Fruit fly (Drosophila melanogaster) whole organism, embryonic: ENCODE results near the gene CG9316.
A peak's percentile ranks its signal among the peaks of the same experiment; 100 is the strongest.

Source experiments
- Blimp-1 ChIP-seq: fragments of 200-800 bp; sonication (Bioruptor generic); optimal IDR thresholded peaks from 3 replicates; lab custom pipeline; 2018; ENCODE audit warnings: missing biosample characterization, missing genetic modification characterization, mild to moderate bottlenecking, moderate library complexity, missing genetic modification reagents
- CG10267 ChIP-seq: fragments of 200-800 bp; sonication (Bioruptor generic); optimal IDR thresholded peaks from 2 replicates; lab custom pipeline; 2018; ENCODE audit warnings: missing biosample characterization, mild to moderate bottlenecking, missing genetic modification characterization, moderate library complexity
- CG10959 ChIP-seq: fragments of 200-800 bp; sonication (Bioruptor generic); IDR thresholded peaks from 2 replicates; pipeline ENCODE4 v1.3.6; 2022; ENCODE audit warnings: missing biosample characterization, missing genetic modification characterization
- CG11085 ChIP-seq: fragments of 200-800 bp; sonication (Bioruptor generic); IDR thresholded peaks from 2 replicates; pipeline ENCODE4 v1.3.6; 2022; ENCODE audit warnings: missing biosample characterization, missing genetic modification characterization
- CG11398 ChIP-seq: fragments of 200-800 bp; sonication (Bioruptor generic); optimal IDR thresholded peaks from 2 replicates; lab custom pipeline; 2016; ENCODE audit warnings: missing biosample characterization, missing genetic modification characterization
- CG17568 ChIP-seq: fragments of 200-800 bp; sonication (Bioruptor generic); optimal IDR thresholded peaks from 2 replicates; lab custom pipeline; 2018; ENCODE audit warnings: missing biosample characterization, mild to moderate bottlenecking, missing genetic modification characterization, moderate library complexity
- CG1832 ChIP-seq: fragments of 200-800 bp; sonication (Bioruptor generic); optimal IDR thresholded peaks from 2 replicates; lab custom pipeline; 2017; ENCODE audit warnings: missing biosample characterization, mild to moderate bottlenecking, missing genetic modification characterization, inconsistent platforms
- CG34422 ChIP-seq: fragments of 200-800 bp; sonication (Bioruptor generic); IDR thresholded peaks from 3 replicates; pipeline ENCODE4 v1.3.6; 2022; ENCODE audit warnings: missing biosample characterization, missing genetic modification characterization
- CG3838 ChIP-seq: fragments of 200-800 bp; sonication (Bioruptor generic); optimal IDR thresholded peaks from 3 replicates; lab custom pipeline; 2016; ENCODE audit warnings: missing biosample characterization, missing genetic modification characterization
- Dll ChIP-seq: fragments of 200-800 bp; sonication (Bioruptor generic); IDR thresholded peaks from 4 replicates; pipeline ENCODE4 v1.3.6; 2022; ENCODE audit warnings: missing biosample characterization, missing genetic modification characterization; ENCODE audit not compliant: partially characterized antibody
- GATAe ChIP-seq: fragments of 200-800 bp; sonication (Bioruptor generic); conservative IDR thresholded peaks from 2 replicates; pipeline ENCODE4 v1.3.6; 2022; ENCODE audit warnings: missing biosample characterization, missing genetic modification characterization
- Hand ChIP-seq: fragments of 200-800 bp; sonication (Bioruptor generic); optimal IDR thresholded peaks from 2 replicates; lab custom pipeline; 2017; ENCODE audit warnings: mild to moderate bottlenecking, missing biosample characterization, missing genetic modification reagents, missing genetic modification characterization
- Hr78 ChIP-seq, 2 experiments: fragments of 200-800 bp in 1 of 2; fragments of >200 bp in 1 of 2; sonication (Bioruptor generic) in 1 of 2; optimal IDR thresholded peaks; 2 replicates each; lab custom pipeline; 2017 to 2019; ENCODE audit warnings: missing biosample characterization in 2 of 2, missing genetic modification characterization in 2 of 2, mild to moderate bottlenecking in 1 of 2, moderate library complexity in 1 of 2
- Lpt ChIP-seq: fragments of >200 bp; optimal IDR thresholded peaks from 2 replicates; lab custom pipeline; 2018; ENCODE audit warnings: missing biosample characterization, missing genetic modification characterization
- Sry-δ ChIP-seq: fragments of 200-800 bp; sonication (Bioruptor generic); optimal IDR thresholded peaks from 2 replicates; lab custom pipeline; 2016; ENCODE audit warnings: missing biosample characterization, missing genetic modification characterization
- Stat92E ChIP-seq, 3 experiments: fragments of >200 bp in 2 of 3; fragments of 200-800 bp in 1 of 3; sonication (Bioruptor generic) in 1 of 3; optimal IDR thresholded peaks; 2 replicates each; lab custom pipeline; 2017 to 2019; ENCODE audit warnings: missing biosample characterization in 3 of 3, missing genetic modification characterization in 3 of 3, mild to moderate bottlenecking in 1 of 3, moderate library complexity in 1 of 3
- ap ChIP-seq: fragments of 200-800 bp; sonication (Bioruptor generic); IDR thresholded peaks from 2 replicates; pipeline ENCODE4 v1.3.6; 2022; ENCODE audit warnings: missing biosample characterization, missing genetic modification characterization
- ara ChIP-seq: fragments of 200-800 bp; sonication (Bioruptor generic); IDR thresholded peaks from 2 replicates; pipeline ENCODE4 v1.3.6; 2022; ENCODE audit warnings: missing biosample characterization, missing genetic modification characterization
- bbx ChIP-seq: fragments of 200-800 bp; sonication (Bioruptor generic); IDR thresholded peaks from 2 replicates; pipeline ENCODE4 v1.3.6; 2022; ENCODE audit warnings: missing biosample characterization, missing genetic modification characterization; ENCODE audit not compliant: partially characterized antibody
- crol ChIP-seq: fragments of 200-800 bp; sonication (Bioruptor generic); IDR thresholded peaks from 2 replicates; pipeline ENCODE4 v1.3.6; 2022; ENCODE audit warnings: missing biosample characterization, missing genetic modification characterization
- dati ChIP-seq: fragments of 200-800 bp; sonication (Bioruptor generic); IDR thresholded peaks from 2 replicates; pipeline ENCODE4 v1.3.6; 2022; ENCODE audit warnings: missing biosample characterization, missing genetic modification characterization
- exex ChIP-seq: fragments of 200-800 bp; sonication (Bioruptor generic); optimal IDR thresholded peaks from 4 replicates; lab custom pipeline; 2018; ENCODE audit warnings: missing biosample characterization, mild to moderate bottlenecking, missing genetic modification characterization, moderate library complexity
- grn ChIP-seq: fragments of 200-800 bp; sonication (Bioruptor generic); optimal IDR thresholded peaks from 3 replicates; lab custom pipeline; 2017; ENCODE audit warnings: missing biosample characterization, missing genetic modification characterization
- gro ChIP-seq: fragments of 200-800 bp; sonication (Bioruptor generic); optimal IDR thresholded peaks from 2 replicates; lab custom pipeline; 2016; ENCODE audit warnings: missing biosample characterization, missing genetic modification characterization
- gsb ChIP-seq: fragments of 200-800 bp; sonication (Bioruptor generic); IDR thresholded peaks from 2 replicates; pipeline ENCODE4 v1.3.6; 2022; ENCODE audit warnings: missing biosample characterization, missing genetic modification characterization
- kay ChIP-seq: fragments of 200-800 bp; sonication (Bioruptor generic); optimal IDR thresholded peaks from 2 replicates; lab custom pipeline; 2016; ENCODE audit warnings: missing biosample characterization, missing genetic modification characterization
- luna ChIP-seq: fragments of 200-800 bp; sonication (Bioruptor generic); optimal IDR thresholded peaks from 2 replicates; lab custom pipeline; 2016; ENCODE audit warnings: missing biosample characterization, missing genetic modification characterization
- odd ChIP-seq: fragments of 200-800 bp; sonication (Bioruptor generic); optimal IDR thresholded peaks from 2 replicates; lab custom pipeline; 2017; ENCODE audit warnings: missing biosample characterization, mild to moderate bottlenecking, missing genetic modification characterization
- pan ChIP-seq, 4 experiments: fragments of >200 bp in 3 of 4; fragments of 200-800 bp in 1 of 4; sonication (Bioruptor generic) in 1 of 4; optimal IDR thresholded peaks in 3 of 4; IDR thresholded peaks in 1 of 4; 2 replicates each; pipeline versions ENCODE4 v1.3.6 to Lab custom; 2017 to 2022; ENCODE audit warnings: missing biosample characterization in 2 of 4, missing genetic modification characterization in 2 of 4, mixed read lengths in 1 of 4
- seq ChIP-seq: fragments of 200-800 bp; sonication (Bioruptor generic); IDR thresholded peaks from 2 replicates; pipeline ENCODE4 v1.3.6; 2022; ENCODE audit warnings: missing biosample characterization, missing genetic modification characterization
- slbo ChIP-seq: fragments of 200-800 bp; sonication (Bioruptor generic); IDR thresholded peaks from 2 replicates; pipeline ENCODE4 v1.3.6; 2022; ENCODE audit warnings: missing biosample characterization, missing genetic modification characterization
- sug ChIP-seq: fragments of 200-800 bp; optimal IDR thresholded peaks from 2 replicates; lab custom pipeline; 2019; ENCODE audit warnings: missing biosample characterization, mild to moderate bottlenecking, missing genetic modification characterization, moderate library complexity
- trem ChIP-seq: fragments of 200-800 bp; optimal IDR thresholded peaks from 3 replicates; lab custom pipeline; 2019; ENCODE audit warnings: missing biosample characterization, mild to moderate bottlenecking, missing genetic modification characterization, moderate library complexity
- twi ChIP-seq: fragments of 200-800 bp; optimal IDR thresholded peaks from 2 replicates; lab custom pipeline; 2019; ENCODE audit warnings: missing biosample characterization, mild to moderate bottlenecking, missing genetic modification characterization, moderate library complexity
- wek ChIP-seq: fragments of 200-800 bp; sonication (Bioruptor generic); optimal IDR thresholded peaks from 3 replicates; lab custom pipeline; 2018; ENCODE audit warnings: missing biosample characterization, mild to moderate bottlenecking, missing genetic modification characterization, moderate library complexity
- zfh2 ChIP-seq: fragments of 200-800 bp; sonication (Bioruptor generic); optimal IDR thresholded peaks from 2 replicates; lab custom pipeline; 2016; ENCODE audit warnings: missing biosample characterization, missing genetic modification characterization

CG9316 gene

dm6 chr2L:20726451-20726850 is at the start of gene CG9316:
TSS of gene CG9316 (minus strand) at chr2L:20726551.
- TF ChIP-seq ara (GFP tag; lab: Robert Waterston, UW), result no peak
- no peak for TF ChIP-seq Sry-δ (GFP tag; lab: Kevin White, UChicago)
- TF ChIP-seq Lpt (GFP tag; lab: Kevin White, UChicago), result no peak
- no peak for TF ChIP-seq Stat92E (GFP tag; optimal IDR thresholded peaks at IDR 0.05; lab: Kevin White, UChicago)
- TF ChIP-seq Hand, result no peak
- no peak for TF ChIP-seq wek (GFP tag; lab: Kevin White, UChicago)
- no peak for TF ChIP-seq CG17568 (GFP tag; lab: Kevin White, UChicago)
- no peak for TF ChIP-seq CG10267 (tag; lab: Kevin White, UChicago)
- TF ChIP-seq luna (GFP tag; lab: Kevin White, UChicago), result no peak
- no peak for TF ChIP-seq CG3838
- no peak for TF ChIP-seq trem
- no peak for TF ChIP-seq kay (GFP tag; lab: Kevin White, UChicago)
- no peak for TF ChIP-seq Blimp-1 (GFP tag; lab: Kevin White, UChicago)
- TF ChIP-seq CG1832 (GFP tag; lab: Kevin White, UChicago), result no peak
- no peak for TF ChIP-seq seq (GFP tag; lab: Robert Waterston, UW)
- TF ChIP-seq slbo (GFP tag; lab: Robert Waterston, UW), result no peak
- no peak for TF ChIP-seq dati (GFP tag; lab: Robert Waterston, UW)
- no peak for TF ChIP-seq gro
- TF ChIP-seq, all 482 proteins: peak for 0

- TF ChIP-seq sug, result peak; percentile 56
- 0 out of 2 replicates have a peak, but pooled peaks have one; percentile 27 for TF ChIP-seq CG11085 (GFP tag; lab: Robert Waterston, UW)
- peak; percentile 41; the same call in 1 of the 2 replicates for TF ChIP-seq crol (GFP tag; lab: Robert Waterston, UW)
- TF ChIP-seq ap (GFP tag; lab: Robert Waterston, UW), result no peak
- no peak for TF ChIP-seq CG11398
- no peak for TF ChIP-seq zfh2 (GFP tag; lab: Kevin White, UChicago)
- TF ChIP-seq bbx (GFP tag; lab: Robert Waterston, UW), result no peak
- TF ChIP-seq exex (tag; lab: Kevin White, UChicago), result peak; percentile 55
- no peak for TF ChIP-seq odd (GFP tag; lab: Kevin White, UChicago)
- TF ChIP-seq gsb (GFP tag; lab: Robert Waterston, UW), result no peak
- TF ChIP-seq CG34422 (GFP tag; lab: Robert Waterston, UW), result no peak
Measured at dm6 chr2L:20775941-20776340, 49.6 kb upstream of the CG9316 start.

DNA sequence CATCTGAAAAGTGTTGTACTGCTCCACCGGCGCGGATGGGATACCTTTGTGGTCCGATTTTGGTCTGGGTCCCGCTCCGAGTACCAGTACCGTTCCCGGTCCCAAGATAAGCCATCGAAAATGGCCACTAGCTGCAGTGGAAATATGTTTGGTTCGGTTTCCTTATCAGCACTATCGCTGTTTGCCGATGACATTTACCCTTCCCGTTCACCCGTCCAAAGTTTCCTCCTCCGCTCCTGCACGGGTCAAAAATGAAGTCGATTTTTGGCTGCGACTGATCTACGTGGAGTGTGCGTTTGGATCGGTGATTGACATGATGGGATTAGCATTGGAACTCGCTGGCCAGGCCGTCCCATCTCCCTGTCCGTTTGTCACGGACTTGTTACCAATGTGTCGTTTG is 48.1 kb upstream of the CG9316 start:
- peak; percentile 63 for TF ChIP-seq crol (GFP tag; lab: Robert Waterston, UW)
- TF ChIP-seq Hr78 (GFP tag; optimal IDR thresholded peaks at IDR 0.05; lab: Kevin White, UChicago), result peak in 1 of 2 experiments; percentile 56
- TF ChIP-seq pan (optimal IDR thresholded peaks at IDR 0.05; lab: Kevin White, UChicago), result no peak
- TF ChIP-seq pan (GFP tag; optimal IDR thresholded peaks at IDR 0.05 in 1 of 2, IDR thresholded peaks at IDR 0.05 in 1 of 2), result peak in 1 of 2 experiments; percentile 20
- no peak for TF ChIP-seq CG10959 (GFP tag; lab: Robert Waterston, UW)
- peak; percentile 19 for TF ChIP-seq grn (GFP tag; lab: Kevin White, UChicago)
- TF ChIP-seq Stat92E (GFP tag; optimal IDR thresholded peaks at IDR 0.05; lab: Kevin White, UChicago), result no peak
- 0 out of 2 replicates have a peak, but pooled peaks have one; percentile 26 for TF ChIP-seq GATAe (GFP tag; lab: Robert Waterston, UW)
- no peak for TF ChIP-seq Dll (GFP tag; lab: Robert Waterston, UW)
- TF ChIP-seq twi (tag; lab: Kevin White, UChicago), result no peak
